ENCODE assay signal across 2 worm cellular contexts in genomic region chrII:11578327-11578726, ce11.
A peak's percentile ranks its signal among the peaks of the same experiment; 100 is the strongest.
TF ChIP-seq lines count a peak whose summit lies in the region.

Gene smc-6, plus strand, starts transcription at chrII:11578716.

TF ChIP-seq in whole organism, L1 larva, 84 proteins besides CTCF, POLR2A, EP300 and RAD21 (continued from another document):
- TF ChIP-seq zip-4 (GFP tag; optimal IDR thresholded peaks at IDR 0.05; lab: Kevin White, UChicago) (peak; percentile 90), hlh-4 (tag; optimal IDR thresholded peaks at IDR 0.05; lab: Kevin White, UChicago) (no peak), ceh-82 (tag; optimal IDR thresholded peaks at IDR 0.05; lab: Kevin White, UChicago) (peak in 1 of 3 experiments; percentile 58), snpc-4 (tag; optimal IDR thresholded peaks at IDR 0.05; lab: Kevin White, UChicago) (no peak), alr-1 (tag; optimal IDR thresholded peaks at IDR 0.05; lab: Kevin White, UChicago; ENCODE audit: borderline replicate concordance) (no peak), rnt-1 (tag; optimal IDR thresholded peaks at IDR 0.05; lab: Kevin White, UChicago) (peak; percentile 42), unc-86 (tag; optimal IDR thresholded peaks at IDR 0.05; lab: Kevin White, UChicago) (no peak), unc-30 (tag; optimal IDR thresholded peaks at IDR 0.05; lab: Kevin White, UChicago) (no peak), lin-13 (GFP tag; optimal IDR thresholded peaks at IDR 0.05; lab: Kevin White, UChicago) (no peak), lin-35 (GFP tag; optimal IDR thresholded peaks at IDR 0.05; lab: Kevin White, UChicago) (peak; percentile 64 to 80), lin-15B (tag; optimal IDR thresholded peaks at IDR 0.05; lab: Kevin White, UChicago) (peak; percentile 47), hpl-2 (GFP tag; optimal IDR thresholded peaks at IDR 0.05; lab: Kevin White, UChicago) (no peak), egl-27 (tag; optimal IDR thresholded peaks at IDR 0.05; lab: Kevin White, UChicago) (no peak), nhr-90 (tag; optimal IDR thresholded peaks at IDR 0.05; lab: Kevin White, UChicago; ENCODE audit: poor library complexity) (no peak), ceh-8 (GFP tag; optimal IDR thresholded peaks at IDR 0.05; lab: Kevin White, UChicago) (no peak), fkh-4 (tag; optimal IDR thresholded peaks at IDR 0.05; lab: Kevin White, UChicago; ENCODE audit: borderline replicate concordance) (no peak), nhr-77 (tag; optimal IDR thresholded peaks at IDR 0.05; lab: Kevin White, UChicago) (no peak), efl-3 (GFP tag; optimal IDR thresholded peaks at IDR 0.05; lab: Kevin White, UChicago) (no peak), pqm-1 (tag; optimal IDR thresholded peaks at IDR 0.05; lab: Kevin White, UChicago) (no peak), fkh-10 (GFP tag; optimal IDR thresholded peaks at IDR 0.05; lab: Kevin White, UChicago) (no peak), mdl-1 (tag; optimal IDR thresholded peaks at IDR 0.05; lab: Kevin White, UChicago) (peak in 1 of 2 experiments; percentile 19), jun-1 (tag; optimal IDR thresholded peaks at IDR 0.05; lab: Kevin White, UChicago) (no peak), nhr-71 (tag; optimal IDR thresholded peaks at IDR 0.05; lab: Kevin White, UChicago) (no peak), hlh-17 (GFP tag; optimal IDR thresholded peaks at IDR 0.05; lab: Kevin White, UChicago; ENCODE audit: borderline replicate concordance) (no peak), dpl-1 (GFP tag; optimal IDR thresholded peaks at IDR 0.05; lab: Kevin White, UChicago) (peak; percentile 57 to 82 (median 74)), C16A3.4 (tag; optimal IDR thresholded peaks at IDR 0.05; lab: Kevin White, UChicago) (peak; percentile 4), lir-3 (tag; optimal IDR thresholded peaks at IDR 0.05; lab: Kevin White, UChicago; ENCODE audit: poor library complexity) (peak; percentile 33), ceh-88 (GFP tag; IDR thresholded peaks at IDR 0.05; lab: Robert Waterston, UW) (no peak), lsy-2 (tag; optimal IDR thresholded peaks at IDR 0.05; lab: Kevin White, UChicago) (peak in 1 of 2 experiments; percentile 70), nhr-76 (tag; optimal IDR thresholded peaks at IDR 0.05; lab: Kevin White, UChicago) (no peak), blmp-1 (tag; optimal IDR thresholded peaks at IDR 0.05; lab: Kevin White, UChicago) (peak; percentile 33), nhr-84 (tag; optimal IDR thresholded peaks at IDR 0.05; lab: Kevin White, UChicago) (no peak), xbp-1 (tag; optimal IDR thresholded peaks at IDR 0.05; lab: Kevin White, UChicago) (no peak), nhr-11 (tag; optimal IDR thresholded peaks at IDR 0.05; lab: Kevin White, UChicago) (no peak), fos-1 (tag; optimal IDR thresholded peaks at IDR 0.05; lab: Kevin White, UChicago) (no peak), isw-1 (GFP tag; IDR thresholded peaks at IDR 0.05; lab: Robert Waterston, UW) (peak; percentile 23; the same call in 1 of the 2 replicates)

TF ChIP-seq in whole organism, L4 larva, 104 proteins besides CTCF, POLR2A, EP300 and RAD21 (continued from another document):
- TF ChIP-seq dmd-6 (GFP tag; IDR thresholded peaks at IDR 0.05; lab: Robert Waterston, UW) = no peak
- no peak for TF ChIP-seq spr-3 (GFP tag; optimal IDR thresholded peaks at IDR 0.05; lab: Kevin White, UChicago)
- peak; percentile 56 for TF ChIP-seq aha-1 (tag; lab: Kevin White, UChicago)
- peak; percentile 40; the same call in 1 of the 2 replicates for TF ChIP-seq hmg-1.1 (GFP tag; IDR thresholded peaks at IDR 0.05; lab: Robert Waterston, UW)
- TF ChIP-seq daf-16 (GFP tag; optimal IDR thresholded peaks at IDR 0.05; lab: Kevin White, UChicago) = no peak
- peak; percentile 16 for TF ChIP-seq daf-16 (tag; optimal IDR thresholded peaks at IDR 0.05; lab: Kevin White, UChicago)
- no peak for TF ChIP-seq egl-27 (tag; optimal IDR thresholded peaks at IDR 0.05; lab: Kevin White, UChicago)
- TF ChIP-seq F37D6.2 (tag; optimal IDR thresholded peaks at IDR 0.05; lab: Kevin White, UChicago) = no peak
- peak; percentile 65 for TF ChIP-seq dpl-1 (GFP tag; optimal IDR thresholded peaks at IDR 0.05; lab: Kevin White, UChicago)
- TF ChIP-seq fos-1 (tag; optimal IDR thresholded peaks at IDR 0.05; lab: Kevin White, UChicago) = no peak
- no peak for TF ChIP-seq pha-4 (GFP tag; IDR thresholded peaks at IDR 0.05; lab: Robert Waterston, UW)
- peak; percentile 47 for TF ChIP-seq pha-4 (tag; optimal IDR thresholded peaks at IDR 0.05; lab: Kevin White, UChicago)
- TF ChIP-seq nhr-28 (tag; optimal IDR thresholded peaks at IDR 0.05; lab: Kevin White, UChicago) = peak; percentile 13
TF ChIP-seq in whole organism, L4 larva: peak in this region for 9.
